Worm (Caenorhabditis elegans): ENCODE measurements around the gene efn-3.
"Not testable (repeated sequence)": the region's sequence is repeated elsewhere in the genome, so short reads cannot be mapped to it uniquely, and the experiment has no call there.

Gene efn-3

DNA sequence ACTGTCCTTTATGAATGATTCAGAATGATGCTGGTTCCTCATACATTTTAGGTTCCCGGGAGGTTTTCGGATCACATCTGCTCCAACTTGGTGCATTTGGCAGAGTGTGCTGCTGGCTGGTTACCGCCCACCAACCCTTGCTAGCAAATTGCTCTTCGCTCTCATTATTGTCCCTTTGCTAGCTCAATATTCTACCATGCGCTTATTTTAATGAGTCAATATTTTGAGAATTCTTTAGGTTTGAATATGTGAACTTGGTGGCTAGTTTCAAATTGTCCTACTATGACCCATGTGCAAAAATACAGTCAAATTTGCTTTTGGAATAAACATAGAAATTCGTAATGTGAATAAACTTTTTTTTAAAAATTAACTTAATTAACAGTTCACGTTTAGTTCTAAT is 42.1 kb downstream of the efn-3 start:
- TF ChIP-seq nhr-2 (tag; optimal IDR thresholded peaks at IDR 0.05) (no peak), nhr-237 (tag; optimal IDR thresholded peaks at IDR 0.05) (no peak), nhr-28 (tag; optimal IDR thresholded peaks at IDR 0.05) (no peak), M03D4.4 (tag; optimal IDR thresholded peaks at IDR 0.05) (no peak), blmp-1 (tag; optimal IDR thresholded peaks at IDR 0.05) (no peak), lsy-2 (tag; optimal IDR thresholded peaks at IDR 0.05) (no peak), ceh-43 (GFP tag; optimal IDR thresholded peaks at IDR 0.05) (no peak), lin-13 (tag; optimal IDR thresholded peaks at IDR 0.05) (no peak), lin-32 (GFP tag; optimal IDR thresholded peaks at IDR 0.05) (no peak), nhr-12 (tag; optimal IDR thresholded peaks at IDR 0.05) (no peak), ceh-83 (GFP tag; optimal IDR thresholded peaks at IDR 0.05) (no peak), ceh-39 (tag; optimal IDR thresholded peaks at IDR 0.05) (no peak), unc-120 (tag; optimal IDR thresholded peaks at IDR 0.05; ENCODE audit: poor library complexity, severe bottlenecking) (no peak), elt-3 (tag; optimal IDR thresholded peaks at IDR 0.05) (no peak), unc-39 (tag; optimal IDR thresholded peaks at IDR 0.05) (no peak), sptf-1 (tag; optimal IDR thresholded peaks at IDR 0.05) (no peak), tbx-8 (GFP tag; optimal IDR thresholded peaks at IDR 0.05) (no peak)

DNA sequence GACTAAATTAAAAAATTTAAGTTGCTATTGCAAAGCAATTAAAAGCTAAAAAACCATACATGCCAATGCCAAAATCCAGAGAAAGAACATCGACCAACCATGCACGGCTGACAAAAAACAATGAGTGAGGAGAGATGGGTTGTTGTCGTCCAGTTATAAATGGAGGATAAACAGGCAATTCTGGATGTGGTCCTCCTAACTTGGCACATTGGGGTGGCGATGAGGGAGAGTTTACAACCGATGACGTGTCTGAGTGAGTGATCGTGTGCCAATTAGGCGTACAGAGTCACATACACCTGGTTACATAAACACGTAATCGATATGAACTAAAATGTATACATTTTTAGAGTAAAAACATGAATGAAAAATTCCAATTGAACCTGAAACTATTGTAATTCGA is 45.9 kb downstream of the efn-3 start, which contains the start of gene C29F7.10:
C29F7.10 (minus strand) TSS at position 101 of the 400 bp plus-strand sequence.
- not testable (repeated sequence) for TF ChIP-seq snpc-4 (tag; optimal IDR thresholded peaks at IDR 0.05); nhr-12 (tag; optimal IDR thresholded peaks at IDR 0.05); ces-1 (GFP tag; optimal IDR thresholded peaks at IDR 0.05)

DNA sequence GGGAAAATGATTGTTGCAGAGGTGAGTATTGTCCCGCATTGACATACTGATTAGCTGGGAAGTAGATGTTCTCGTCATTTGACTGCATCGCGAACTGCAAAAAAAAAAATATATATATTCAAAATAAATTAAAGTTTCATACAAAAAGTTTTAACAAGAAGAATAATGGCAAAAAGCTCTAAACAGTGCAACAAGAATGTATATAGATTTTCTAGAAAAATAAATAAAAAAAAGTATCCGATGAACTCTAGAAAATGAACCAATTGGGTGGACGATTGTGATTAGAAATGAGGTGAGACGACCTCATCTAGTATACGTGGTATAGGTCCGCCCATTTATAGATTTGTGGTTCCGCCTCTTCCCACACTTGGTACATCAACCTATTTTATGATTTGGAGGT is 48.5 kb downstream of the efn-3 start, which contains the start of gene fkh-4:
fkh-4 (minus strand) TSS at position 101 of the 400 bp plus-strand sequence.
- TF ChIP-seq mls-2, ztf-11, nhr-2 (tag; optimal IDR thresholded peaks at IDR 0.05): not testable (repeated sequence)
